Fruit fly (Drosophila melanogaster): ENCODE results near the gene CG16790.

- TF ChIP-seq CTCF (optimal IDR thresholded peaks at IDR 0.05): no peak
- TF ChIP-seq CG8478 (optimal IDR thresholded peaks at IDR 0.05): no peak
These were observed 24.2 kb upstream of the CG16790 start for dm6 chr3R:9594251-9594581.
